Comparison of ENCODE assay signal across 1 fruit fly cellular context in genomic region chrX:6316858-6317474, dm6.
TF ChIP-seq lines count a peak whose summit lies in the region.

No protein-coding gene starts in this region.

TF ChIP-seq in whole organism, embryonic, 481 proteins besides CTCF, POLR2A, EP300 and RAD21 (continued from another document and continues in another):
- TF ChIP-seq H2.0 (GFP tag; IDR thresholded peaks at IDR 0.05; lab: Robert Waterston, UW) (peak; percentile 33; the same call in 1 of the 2 replicates), CG7556 (GFP tag; optimal IDR thresholded peaks at IDR 0.05; lab: Kevin White, UChicago) (peak; percentile 85), CG15696 (tag; optimal IDR thresholded peaks at IDR 0.05; lab: Kevin White, UChicago) (no peak), mirr (GFP tag; optimal IDR thresholded peaks at IDR 0.05; lab: Kevin White, UChicago) (peak; percentile 39), dimm (GFP tag; IDR thresholded peaks at IDR 0.05; lab: Robert Waterston, UW) (0 out of 2 replicates have a peak, but pooled peaks have one; percentile 29), CG14050 (GFP tag; IDR thresholded peaks at IDR 0.05; lab: Robert Waterston, UW) (peak; percentile 60), MESR4 (GFP tag; optimal IDR thresholded peaks at IDR 0.05; lab: Kevin White, UChicago) (no peak), Awh (GFP tag; IDR thresholded peaks at IDR 0.05; lab: Robert Waterston, UW) (peak; percentile 50; the same call in 1 of the 2 replicates), Hey (tag; optimal IDR thresholded peaks at IDR 0.05; lab: Kevin White, UChicago) (no peak), ato (GFP tag; IDR thresholded peaks at IDR 0.05; lab: Robert Waterston, UW; ENCODE audit: partially characterized antibody) (no peak), aop (GFP tag; IDR thresholded peaks at IDR 0.05; lab: Robert Waterston, UW) (no peak), Lhr (GFP tag; optimal IDR thresholded peaks at IDR 0.05; lab: Kevin White, UChicago) (no peak), CG10654 (GFP tag; optimal IDR thresholded peaks at IDR 0.05; lab: Kevin White, UChicago) (peak; percentile 13), gsb-n (tag; optimal IDR thresholded peaks at IDR 0.05; lab: Kevin White, UChicago) (no peak), CG18011 (GFP tag; optimal IDR thresholded peaks at IDR 0.05; lab: Kevin White, UChicago) (no peak), H15 (GFP tag; IDR thresholded peaks at IDR 0.05; lab: Robert Waterston, UW) (peak; percentile 61; the same call in 2 of the 3 replicates), CG7987 (GFP tag; optimal IDR thresholded peaks at IDR 0.05; lab: Kevin White, UChicago) (no peak), croc (GFP tag; conservative IDR thresholded peaks at IDR 0.05; lab: Robert Waterston, UW) (0 out of 3 replicates have a peak, but pooled peaks have one; percentile 23), CG13296 (GFP tag; optimal IDR thresholded peaks at IDR 0.05; lab: Kevin White, UChicago) (peak; percentile 65), CG11456 (GFP tag; IDR thresholded peaks at IDR 0.05; lab: Robert Waterston, UW) (peak; percentile 56; the same call in 1 of the 3 replicates), zfh2 (GFP tag; optimal IDR thresholded peaks at IDR 0.05; lab: Kevin White, UChicago) (peak; percentile 26), Ssrp (tag; optimal IDR thresholded peaks at IDR 0.05; lab: Kevin White, UChicago) (no peak), CG1602 (GFP tag; optimal IDR thresholded peaks at IDR 0.05; lab: Kevin White, UChicago) (no peak), CG4404 (GFP tag; IDR thresholded peaks at IDR 0.05; lab: Robert Waterston, UW) (peak; percentile 33; the same call in 1 of the 2 replicates), CG1529 (GFP tag; optimal IDR thresholded peaks at IDR 0.05; lab: Kevin White, UChicago) (peak; percentile 0), CG12071 (GFP tag; optimal IDR thresholded peaks at IDR 0.05; lab: Kevin White, UChicago) (peak; percentile 44), Hmr (GFP tag; optimal IDR thresholded peaks at IDR 0.05; lab: Kevin White, UChicago) (peak; percentile 85), Ada2b (GFP tag; IDR thresholded peaks at IDR 0.05; lab: Robert Waterston, UW) (peak; percentile 75), Sox100B (GFP tag; optimal IDR thresholded peaks at IDR 0.05; lab: Kevin White, UChicago) (no peak), lilli (GFP tag; optimal IDR thresholded peaks at IDR 0.05; lab: Kevin White, UChicago) (peak; percentile 57), vfl (GFP tag; optimal IDR thresholded peaks at IDR 0.05; lab: Kevin White, UChicago) (no peak), CG32532 (GFP tag; IDR thresholded peaks at IDR 0.05; lab: Robert Waterston, UW) (peak; percentile 77), CG12744 (GFP tag; optimal IDR thresholded peaks at IDR 0.05; lab: Kevin White, UChicago) (peak; percentile 21), danr (GFP tag; IDR thresholded peaks at IDR 0.05; lab: Robert Waterston, UW) (peak; percentile 34; the same call in 1 of the 2 replicates), CG6813 (GFP tag; optimal IDR thresholded peaks at IDR 0.05; lab: Kevin White, UChicago) (peak; percentile 75), CG2202 (tag; optimal IDR thresholded peaks at IDR 0.05; lab: Kevin White, UChicago) (no peak), pb (GFP tag; optimal IDR thresholded peaks at IDR 0.05; lab: Kevin White, UChicago) (peak; percentile 35), B-H2 (GFP tag; optimal IDR thresholded peaks at IDR 0.05; lab: Kevin White, UChicago) (peak; percentile 33), Rfx (GFP tag; IDR thresholded peaks at IDR 0.05; lab: Robert Waterston, UW) (peak; percentile 82), CG12659 (GFP tag; optimal IDR thresholded peaks at IDR 0.05; lab: Kevin White, UChicago) (peak; percentile 66), CG7928 (GFP tag; optimal IDR thresholded peaks at IDR 0.05; lab: Kevin White, UChicago) (peak; percentile 7), tap (tag; optimal IDR thresholded peaks at IDR 0.05; lab: Kevin White, UChicago) (peak; percentile 53), CG17186 (GFP tag; optimal IDR thresholded peaks at IDR 0.05; lab: Kevin White, UChicago) (no peak), CG15479 (GFP tag; optimal IDR thresholded peaks at IDR 0.05; lab: Kevin White, UChicago) (no peak), CG33213 (GFP tag; optimal IDR thresholded peaks at IDR 0.05; lab: Kevin White, UChicago) (no peak), esg (GFP tag; conservative IDR thresholded peaks at IDR 0.05; lab: Robert Waterston, UW) (peak; percentile 62), caup (GFP tag; optimal IDR thresholded peaks at IDR 0.05; lab: Kevin White, UChicago; ENCODE audit: severe bottlenecking) (peak; percentile 75), CG32767 (GFP tag; IDR thresholded peaks at IDR 0.05; lab: Robert Waterston, UW) (peak; percentile 25; the same call in 1 of the 2 replicates), emc (GFP tag; optimal IDR thresholded peaks at IDR 0.05; lab: Kevin White, UChicago) (no peak), slou (GFP tag; optimal IDR thresholded peaks at IDR 0.05; lab: Kevin White, UChicago) (peak; percentile 1), chn (GFP tag; optimal IDR thresholded peaks at IDR 0.05; lab: Kevin White, UChicago) (peak; percentile 42), CG9817 (tag; optimal IDR thresholded peaks at IDR 0.05; lab: Kevin White, UChicago) (peak; percentile 52), Nf-YC (tag; optimal IDR thresholded peaks at IDR 0.05; lab: Kevin White, UChicago) (peak; percentile 39), Poxn (GFP tag; IDR thresholded peaks at IDR 0.05; lab: Robert Waterston, UW) (peak; percentile 29; the same call in 1 of the 2 replicates), bab2 (GFP tag; optimal IDR thresholded peaks at IDR 0.05; lab: Kevin White, UChicago) (peak; percentile 53), hkb (optimal IDR thresholded peaks at IDR 0.05; lab: Kevin White, UChicago) (no peak), hkb (GFP tag; IDR thresholded peaks at IDR 0.05; lab: Robert Waterston, UW) (peak; percentile 84), nerfin-1 (tag; optimal IDR thresholded peaks at IDR 0.05; lab: Kevin White, UChicago) (peak; percentile 57), CG17385 (GFP tag; optimal IDR thresholded peaks at IDR 0.05; lab: Kevin White, UChicago) (peak; percentile 67), CG16779 (GFP tag; IDR thresholded peaks at IDR 0.05; lab: Robert Waterston, UW) (no peak), kay (GFP tag; optimal IDR thresholded peaks at IDR 0.05; lab: Kevin White, UChicago) (no peak), fd96Cb (tag; optimal IDR thresholded peaks at IDR 0.05; lab: Kevin White, UChicago) (peak; percentile 42), pum (GFP tag; optimal IDR thresholded peaks at IDR 0.05; lab: Kevin White, UChicago) (no peak), Adf1 (GFP tag; IDR thresholded peaks at IDR 0.05; lab: Robert Waterston, UW) (peak; percentile 18; the same call in 1 of the 2 replicates), CG18599 (GFP tag; optimal IDR thresholded peaks at IDR 0.05; lab: Kevin White, UChicago) (peak; percentile 90), CG9215 (GFP tag; IDR thresholded peaks at IDR 0.05; lab: Robert Waterston, UW) (peak; percentile 51; the same call in 1 of the 2 replicates), CoRest (tag; optimal IDR thresholded peaks at IDR 0.05; lab: Kevin White, UChicago) (peak; percentile 65), CG9437 (GFP tag; optimal IDR thresholded peaks at IDR 0.05; lab: Kevin White, UChicago) (peak; percentile 38), CG43689 (GFP tag; IDR thresholded peaks at IDR 0.05; lab: Robert Waterston, UW) (0 out of 2 replicates have a peak, but pooled peaks have one; percentile 24), Hr3 (GFP tag; optimal IDR thresholded peaks at IDR 0.05; lab: Kevin White, UChicago) (peak; percentile 28), CG14965 (GFP tag; optimal IDR thresholded peaks at IDR 0.05; lab: Kevin White, UChicago; ENCODE audit: borderline replicate concordance) (no peak), CG17328 (GFP tag; IDR thresholded peaks at IDR 0.05; lab: Robert Waterston, UW) (peak; percentile 68), PHDP (tag; optimal IDR thresholded peaks at IDR 0.05; lab: Kevin White, UChicago) (peak; percentile 67), CG13894 (tag; optimal IDR thresholded peaks at IDR 0.05; lab: Kevin White, UChicago) (peak; percentile 71), corto (GFP tag; optimal IDR thresholded peaks at IDR 0.05; lab: Kevin White, UChicago) (no peak), CkIIα-i1 (GFP tag; IDR thresholded peaks at IDR 0.05; lab: Robert Waterston, UW) (no peak), ranshi (GFP tag; IDR thresholded peaks at IDR 0.05; lab: Robert Waterston, UW) (peak; percentile 70), ap (GFP tag; IDR thresholded peaks at IDR 0.05; lab: Robert Waterston, UW) (peak; percentile 51), seq (GFP tag; IDR thresholded peaks at IDR 0.05; lab: Robert Waterston, UW) (peak; percentile 69), cas (GFP tag; IDR thresholded peaks at IDR 0.05; lab: Robert Waterston, UW) (no peak), CG10147 (GFP tag; optimal IDR thresholded peaks at IDR 0.05; lab: Kevin White, UChicago) (peak; percentile 64), TFAM (GFP tag; optimal IDR thresholded peaks at IDR 0.05; lab: Kevin White, UChicago) (no peak), rib (GFP tag; IDR thresholded peaks at IDR 0.05; lab: Robert Waterston, UW) (no peak), Oaz (GFP tag; IDR thresholded peaks at IDR 0.05; lab: Robert Waterston, UW) (peak; percentile 58; the same call in 1 of the 2 replicates), CG31224 (GFP tag; IDR thresholded peaks at IDR 0.05; lab: Robert Waterston, UW) (peak; percentile 57; the same call in 1 of the 2 replicates), CG15514 (GFP tag; optimal IDR thresholded peaks at IDR 0.05; lab: Kevin White, UChicago) (peak; percentile 55), da (GFP tag; optimal IDR thresholded peaks at IDR 0.05; lab: Kevin White, UChicago) (no peak), CG10209 (GFP tag; optimal IDR thresholded peaks at IDR 0.05; lab: Kevin White, UChicago) (peak; percentile 65), gem (tag; optimal IDR thresholded peaks at IDR 0.05; lab: Kevin White, UChicago) (peak; percentile 66), CG18476 (GFP tag; optimal IDR thresholded peaks at IDR 0.05; lab: Kevin White, UChicago) (peak; percentile 35), NfI (GFP tag; optimal IDR thresholded peaks at IDR 0.05; lab: Kevin White, UChicago) (peak; percentile 48), tin (GFP tag; optimal IDR thresholded peaks at IDR 0.05; lab: Kevin White, UChicago) (peak; percentile 42), BtbVII (GFP tag; optimal IDR thresholded peaks at IDR 0.05; lab: Kevin White, UChicago) (peak; percentile 51), pho (GFP tag; optimal IDR thresholded peaks at IDR 0.05; lab: Kevin White, UChicago) (peak; percentile 47), CG30403 (GFP tag; optimal IDR thresholded peaks at IDR 0.05; lab: Kevin White, UChicago) (peak; percentile 64), Fer1 (GFP tag; optimal IDR thresholded peaks at IDR 0.05; lab: Kevin White, UChicago) (peak; percentile 89), hbn (GFP tag; IDR thresholded peaks at IDR 0.05; lab: Robert Waterston, UW; ENCODE audit: partially characterized antibody) (no peak), fu2 (GFP tag; optimal IDR thresholded peaks at IDR 0.05; lab: Kevin White, UChicago) (peak; percentile 28), trem (tag; optimal IDR thresholded peaks at IDR 0.05; lab: Kevin White, UChicago) (no peak), chm (GFP tag; IDR thresholded peaks at IDR 0.05; lab: Robert Waterston, UW) (peak; percentile 66; the same call in 1 of the 2 replicates), CG13624 (GFP tag; optimal IDR thresholded peaks at IDR 0.05; lab: Kevin White, UChicago) (peak; percentile 34), CG31441 (GFP tag; IDR thresholded peaks at IDR 0.05; lab: Robert Waterston, UW) (peak; percentile 51), CG11247 (GFP tag; IDR thresholded peaks at IDR 0.05; lab: Robert Waterston, UW) (peak; percentile 66), lmd (GFP tag; IDR thresholded peaks at IDR 0.05; lab: Robert Waterston, UW) (peak; percentile 70), Sry-β (GFP tag; optimal IDR thresholded peaks at IDR 0.05; lab: Kevin White, UChicago) (no peak), Hand (GFP tag; optimal IDR thresholded peaks at IDR 0.05; lab: Kevin White, UChicago) (peak; percentile 79), D (optimal IDR thresholded peaks at IDR 0.05; lab: Kevin White, UChicago) (no peak), D (GFP tag; optimal IDR thresholded peaks at IDR 0.05; lab: Kevin White, UChicago) (peak; percentile 34), Six4 (GFP tag; optimal IDR thresholded peaks at IDR 0.05; lab: Kevin White, UChicago) (peak; percentile 28), CrebB (tag; optimal IDR thresholded peaks at IDR 0.05; lab: Kevin White, UChicago) (peak; percentile 20), gce (GFP tag; IDR thresholded peaks at IDR 0.05; lab: Robert Waterston, UW) (0 out of 3 replicates have a peak, but pooled peaks have one; percentile 20), CG6654 (GFP tag; optimal IDR thresholded peaks at IDR 0.05; lab: Kevin White, UChicago) (no peak), Mrtf (GFP tag; IDR thresholded peaks at IDR 0.05; lab: Robert Waterston, UW) (peak; percentile 72), Max (GFP tag; optimal IDR thresholded peaks at IDR 0.05; lab: Kevin White, UChicago) (peak; percentile 35), dpn (GFP tag; optimal IDR thresholded peaks at IDR 0.05; lab: Kevin White, UChicago) (peak; percentile 26 to 60), lola (GFP tag; optimal IDR thresholded peaks at IDR 0.05; lab: Kevin White, UChicago) (no peak), CG6689 (GFP tag; IDR thresholded peaks at IDR 0.05; lab: Robert Waterston, UW) (peak; percentile 59), shn (GFP tag; optimal IDR thresholded peaks at IDR 0.05; lab: Kevin White, UChicago) (no peak), CG3995 (GFP tag; optimal IDR thresholded peaks at IDR 0.05; lab: Kevin White, UChicago) (peak; percentile 7), CG13775 (GFP tag; optimal IDR thresholded peaks at IDR 0.05; lab: Kevin White, UChicago) (peak; percentile 41), odd (GFP tag; optimal IDR thresholded peaks at IDR 0.05; lab: Kevin White, UChicago) (peak; percentile 49), dysf (GFP tag; IDR thresholded peaks at IDR 0.05; lab: Robert Waterston, UW) (peak; percentile 82), CG8765 (GFP tag; IDR thresholded peaks at IDR 0.05; lab: Robert Waterston, UW) (no peak), CG3847 (GFP tag; IDR thresholded peaks at IDR 0.05; lab: Robert Waterston, UW) (peak; percentile 67; the same call in 1 of the 2 replicates), dm (GFP tag; optimal IDR thresholded peaks at IDR 0.05; lab: Kevin White, UChicago) (no peak), Fer3 (tag; optimal IDR thresholded peaks at IDR 0.05; lab: Kevin White, UChicago) (peak; percentile 70), Gug (GFP tag; IDR thresholded peaks at IDR 0.05; lab: Robert Waterston, UW) (peak; percentile 49; the same call in 2 of the 4 replicates), CG11085 (GFP tag; IDR thresholded peaks at IDR 0.05; lab: Robert Waterston, UW) (peak; percentile 50; the same call in 1 of the 2 replicates), mam (GFP tag; optimal IDR thresholded peaks at IDR 0.05; lab: Kevin White, UChicago) (peak; percentile 31), D19B (GFP tag; optimal IDR thresholded peaks at IDR 0.05; lab: Kevin White, UChicago) (peak; percentile 52)
